Fruit fly (Drosophila melanogaster) Kc167 (cell line): ENCODE data around the gene Cka.

Experiments used
- Myc ChIP-seq: fragments of >200 bp; optimal IDR thresholded peaks from 2 replicates; lab custom pipeline; 2017; ENCODE audit warnings: missing external identifiers
- Sin3A ChIP-seq: fragments of >200 bp; optimal IDR thresholded peaks from 2 replicates; lab custom pipeline; 2018; ENCODE audit warnings: missing external identifiers
- h ChIP-seq: fragments of >200 bp; optimal IDR thresholded peaks from 3 replicates; lab custom pipeline; 2018; ENCODE audit warnings: missing external identifiers
- insv ChIP-seq: fragments of >200 bp; optimal IDR thresholded peaks from 3 replicates; lab custom pipeline; 2018; ENCODE audit warnings: missing external identifiers
- psq ChIP-seq: fragments of >200 bp; optimal IDR thresholded peaks from 2 replicates; lab custom pipeline; 2017; ENCODE audit warnings: missing external identifiers
- ttk ChIP-seq: sonication (Bioruptor generic); optimal IDR thresholded peaks from 2 replicates; lab custom pipeline; 2017; ENCODE audit warnings: missing external identifiers

Cka gene

DNA sequence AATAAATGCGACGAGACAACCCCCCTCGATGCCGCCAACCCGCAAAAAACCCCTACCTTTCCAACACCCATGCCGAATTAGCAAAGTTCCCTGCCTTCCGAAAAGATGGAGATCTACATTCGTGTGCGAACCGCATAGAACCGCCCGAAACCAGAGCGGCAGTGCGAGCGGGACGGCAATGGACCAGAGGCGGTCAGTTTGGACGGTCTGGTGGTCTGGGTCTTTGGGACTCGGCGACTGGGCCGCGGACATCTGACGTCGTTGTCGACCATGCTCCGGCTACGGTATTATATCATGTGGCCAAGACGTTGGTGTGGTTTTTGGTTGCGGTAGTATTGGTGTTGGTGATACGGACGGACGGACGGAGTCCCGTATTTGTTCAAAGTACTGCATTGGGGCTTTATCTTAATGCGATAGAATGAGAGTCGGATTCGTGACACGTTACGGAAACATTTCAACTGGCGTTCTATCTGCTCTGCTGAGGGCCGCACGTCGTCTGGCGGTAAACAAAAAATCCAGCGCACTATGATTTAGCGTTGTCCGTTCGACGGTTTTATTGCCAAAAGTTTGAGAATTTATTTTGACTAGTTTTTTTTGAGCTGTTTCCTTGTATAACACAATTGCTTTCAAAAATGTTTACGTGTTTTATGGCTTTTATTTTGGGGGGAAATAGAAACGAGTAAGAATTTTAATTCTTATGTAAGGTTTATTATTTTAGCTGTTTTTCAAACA, 56.4 kb downstream of the Cka start:
- TF ChIP-seq h (no peak), insv (lab: Kevin White, UChicago) (no peak), Sin3A (lab: Kevin White, UChicago) (no peak), ttk (lab: Kevin White, UChicago) (no peak), psq (lab: Kevin White, UChicago) (no peak), Myc (lab: Kevin White, UChicago) (no peak)

- no peak for TF ChIP-seq psq (lab: Kevin White, UChicago)
- no peak for TF ChIP-seq insv (lab: Kevin White, UChicago)
- TF ChIP-seq Sin3A (lab: Kevin White, UChicago), result no peak
- no peak for TF ChIP-seq Myc (lab: Kevin White, UChicago)
- no peak for TF ChIP-seq h
- TF ChIP-seq ttk (lab: Kevin White, UChicago), result no peak
These were observed 56.9 kb downstream of the Cka start for dm6 chr2L:8087468-8087789.

dm6 chr2L:8088025-8088789, 57.7 kb downstream of the Cka start:
- TF ChIP-seq Sin3A (lab: Kevin White, UChicago) (no peak), Myc (lab: Kevin White, UChicago) (no peak), ttk (lab: Kevin White, UChicago) (no peak), insv (lab: Kevin White, UChicago) (no peak)
